Fruit fly (Drosophila melanogaster): ENCODE measurements around the gene ymp.

The ymp gene

dm6 chr3R:25589168-25589567 lies 19.8 kb downstream of the ymp start (continued):
- TF ChIP-seq CG12391 (tag; optimal IDR thresholded peaks at IDR 0.05) (no peak), seq (GFP tag; IDR thresholded peaks at IDR 0.05) (peak; percentile 94), CG7786 (GFP tag; optimal IDR thresholded peaks at IDR 0.05) (no peak), CG18599 (GFP tag; optimal IDR thresholded peaks at IDR 0.05) (peak; percentile 46), CG34376 (GFP tag; optimal IDR thresholded peaks at IDR 0.05) (no peak), CG4820 (GFP tag; optimal IDR thresholded peaks at IDR 0.05) (no peak), CG12942 (GFP tag; optimal IDR thresholded peaks at IDR 0.05) (no peak), caup (GFP tag; optimal IDR thresholded peaks at IDR 0.05; ENCODE audit: severe bottlenecking) (peak; percentile 13), Poxn (GFP tag; IDR thresholded peaks at IDR 0.05) (no peak), D19A (tag; optimal IDR thresholded peaks at IDR 0.05) (no peak), NK7.1 (GFP tag; optimal IDR thresholded peaks at IDR 0.05) (no peak), stwl (tag; optimal IDR thresholded peaks at IDR 0.05) (no peak), sna (GFP tag; IDR thresholded peaks at IDR 0.05; ENCODE audit: partially characterized antibody) (no peak), CG2875 (GFP tag; optimal IDR thresholded peaks at IDR 0.05) (no peak), Dref (GFP tag; IDR thresholded peaks at IDR 0.05) (no peak), CG17612 (GFP tag; IDR thresholded peaks at IDR 0.05) (no peak), ato (GFP tag; IDR thresholded peaks at IDR 0.05; ENCODE audit: partially characterized antibody) (no peak), tup (GFP tag; optimal IDR thresholded peaks at IDR 0.05) (no peak), CG1529 (GFP tag; optimal IDR thresholded peaks at IDR 0.05) (no peak), slou (GFP tag; optimal IDR thresholded peaks at IDR 0.05) (no peak), CG10274 (GFP tag; optimal IDR thresholded peaks at IDR 0.05) (no peak), emc (GFP tag; optimal IDR thresholded peaks at IDR 0.05) (no peak), CG13123 (GFP tag; optimal IDR thresholded peaks at IDR 0.05) (no peak), CG10366 (GFP tag; IDR thresholded peaks at IDR 0.05) (no peak), CG10565 (GFP tag; optimal IDR thresholded peaks at IDR 0.05) (no peak), CkIIα-i1 (GFP tag; IDR thresholded peaks at IDR 0.05) (no peak), wek (GFP tag; optimal IDR thresholded peaks at IDR 0.05) (no peak), CG7372 (GFP tag; IDR thresholded peaks at IDR 0.05) (no peak), jumu (GFP tag; optimal IDR thresholded peaks at IDR 0.05) (no peak), ems (GFP tag; optimal IDR thresholded peaks at IDR 0.05) (no peak), Awh (GFP tag; IDR thresholded peaks at IDR 0.05) (no peak), CG34224 (GFP tag; IDR thresholded peaks at IDR 0.05; ENCODE audit: partially characterized antibody) (no peak), Sox102F (GFP tag; optimal IDR thresholded peaks at IDR 0.05) (no peak), knrl (GFP tag; IDR thresholded peaks at IDR 0.05; ENCODE audit: partially characterized antibody) (0 out of 3 replicates have a peak, but pooled peaks have one; percentile 18), pho (GFP tag; optimal IDR thresholded peaks at IDR 0.05) (no peak), CG7271 (tag; optimal IDR thresholded peaks at IDR 0.05) (no peak), CG15011 (GFP tag; optimal IDR thresholded peaks at IDR 0.05) (no peak), H15 (GFP tag; IDR thresholded peaks at IDR 0.05) (no peak), Vsx1 (GFP tag; optimal IDR thresholded peaks at IDR 0.05) (no peak), fru (optimal IDR thresholded peaks at IDR 0.05) (no peak), otp (GFP tag; IDR thresholded peaks at IDR 0.05) (no peak), Hand (GFP tag; optimal IDR thresholded peaks at IDR 0.05) (no peak), trh (GFP tag; optimal IDR thresholded peaks at IDR 0.05) (no peak), Pdp1 (GFP tag; optimal IDR thresholded peaks at IDR 0.05) (no peak), onecut (GFP tag; IDR thresholded peaks at IDR 0.05) (peak; percentile 59), CG3726 (GFP tag; IDR thresholded peaks at IDR 0.05) (no peak), Chrac-16 (GFP tag; optimal IDR thresholded peaks at IDR 0.05) (no peak), CG11456 (GFP tag; IDR thresholded peaks at IDR 0.05) (0 out of 3 replicates have a peak, but pooled peaks have one; percentile 22), ind (GFP tag; optimal IDR thresholded peaks at IDR 0.05) (no peak), YL-1 (GFP tag; optimal IDR thresholded peaks at IDR 0.05) (no peak), CG2199 (GFP tag; IDR thresholded peaks at IDR 0.05) (0 out of 3 replicates have a peak, but pooled peaks have one; percentile 44), crc (GFP tag; optimal IDR thresholded peaks at IDR 0.05) (no peak)

Data from whole organism, embryonic.